Fruit fly (Drosophila melanogaster): Measurements from ENCODE around the gene CG34347.
A peak's percentile ranks its signal among the peaks of the same experiment; 100 is the strongest.

dm6 chr3R:31308855-31309646 lies 1.9 kb upstream of the CG34347 start:
- TF ChIP-seq CG34406 (GFP tag; optimal IDR thresholded peaks at IDR 0.05) (peak; percentile 15), Lpt (GFP tag; optimal IDR thresholded peaks at IDR 0.05) (no peak), pdm3 (GFP tag; optimal IDR thresholded peaks at IDR 0.05) (no peak), ss (GFP tag; optimal IDR thresholded peaks at IDR 0.05) (no peak), CG11902 (GFP tag; optimal IDR thresholded peaks at IDR 0.05) (no peak), CG31627 (GFP tag; optimal IDR thresholded peaks at IDR 0.05) (peak; percentile 81), CG16779 (tag; optimal IDR thresholded peaks at IDR 0.05) (no peak), CG8119 (GFP tag; IDR thresholded peaks at IDR 0.05) (no peak), fkh (GFP tag; optimal IDR thresholded peaks at IDR 0.05) (peak; percentile 69), Blimp-1 (GFP tag; optimal IDR thresholded peaks at IDR 0.05) (peak; percentile 46), Ets96B (tag; optimal IDR thresholded peaks at IDR 0.05) (no peak)
